Worm (Caenorhabditis elegans) whole organism, L1 larva: Measurements from ENCODE around the gene srlf-3.

Experiments used
- C04F5.9 ChIP-seq: sonication (generic microtip); optimal IDR thresholded peaks from 2 replicates; lab custom pipeline; 2016; ENCODE audit warnings: missing genetic modification characterization, missing compliant biosample characterization
- C16A3.4 ChIP-seq: fragments of 150-350 bp; optimal IDR thresholded peaks from 2 replicates; lab custom pipeline; 2014; ENCODE audit warnings: missing biosample characterization, missing genetic modification characterization
- F16B12.6 ChIP-seq: fragments of 150-350 bp; optimal IDR thresholded peaks from 2 replicates; lab custom pipeline; 2014; ENCODE audit warnings: missing biosample characterization, missing genetic modification characterization
- Y116A8C.19 ChIP-seq: sonication (generic microtip); optimal IDR thresholded peaks from 2 replicates; lab custom pipeline; 2016; ENCODE audit warnings: missing compliant biosample characterization, missing genetic modification characterization, borderline replicate concordance
- ama-1 ChIP-seq: fragments of 150-350 bp; optimal IDR thresholded peaks from 2 replicates; lab custom pipeline; 2014
- ceh-63 ChIP-seq: fragments of 200-800 bp; sonication (Bioruptor generic); optimal IDR thresholded peaks from 2 replicates; lab custom pipeline; 2018; ENCODE audit warnings: mild to moderate bottlenecking, missing genetic modification characterization, missing compliant biosample characterization
- ceh-8 ChIP-seq: fragments of 200-800 bp; sonication (Bioruptor generic); optimal IDR thresholded peaks from 2 replicates; lab custom pipeline; 2018; ENCODE audit warnings: mild to moderate bottlenecking, missing genetic modification characterization, moderate library complexity, missing compliant biosample characterization
- ceh-82 ChIP-seq, 3 experiments: fragments of 150-350 bp in 1 of 3; sonication (generic microtip) in 2 of 3; optimal IDR thresholded peaks; 2 replicates each; lab custom pipeline; 2014 to 2017; ENCODE audit warnings: missing biosample characterization in 3 of 3, missing genetic modification characterization in 3 of 3
- ceh-88 ChIP-seq: fragments of 200-800 bp; sonication (Bioruptor generic); IDR thresholded peaks from 2 replicates; pipeline ENCODE4 v1.3.6; 2022; ENCODE audit warnings: missing genetic modification characterization, missing compliant biosample characterization
- ceh-90 ChIP-seq: sonication (generic microtip); optimal IDR thresholded peaks from 2 replicates; lab custom pipeline; 2016; ENCODE audit warnings: missing genetic modification characterization, missing compliant biosample characterization
- dsc-1 ChIP-seq: sonication (generic microtip); optimal IDR thresholded peaks from 2 replicates; lab custom pipeline; 2016; ENCODE audit warnings: mild to moderate bottlenecking, missing genetic modification characterization, missing compliant biosample characterization
- efl-1 ChIP-seq, 4 experiments: fragments of 150-350 bp; optimal IDR thresholded peaks in 3 of 4; peaks in 1 of 4; 1 replicate in 1 of 4; 2 replicates in 3 of 4; lab custom pipeline; 2014; ENCODE audit warnings: missing biosample characterization in 2 of 4, missing genetic modification characterization in 2 of 4, missing genetic modification reagents in 2 of 4
- egl-13 ChIP-seq: sonication (generic microtip); optimal IDR thresholded peaks from 2 replicates; lab custom pipeline; 2016; ENCODE audit warnings: missing genotype, missing genetic modification reagents, missing genetic modification characterization, missing compliant biosample characterization
- elt-2 ChIP-seq: sonication (generic microtip); optimal IDR thresholded peaks from 2 replicates; lab custom pipeline; 2016; ENCODE audit warnings: missing genetic modification characterization, mild to moderate bottlenecking, inconsistent platforms, missing compliant biosample characterization, missing genetic modification reagents
- elt-3 ChIP-seq, 6 experiments: fragments of 150-350 bp in 1 of 6; sonication (generic microtip); optimal IDR thresholded peaks; 2 replicates each; lab custom pipeline; 2017 to 2018; ENCODE audit warnings: missing biosample characterization in 6 of 6, missing genetic modification characterization in 6 of 6, inconsistent platforms in 1 of 6
- fos-1 ChIP-seq: fragments of 150-350 bp; optimal IDR thresholded peaks from 2 replicates; lab custom pipeline; 2014; ENCODE audit warnings: missing biosample characterization, missing genetic modification characterization
- hpl-2 ChIP-seq: fragments of 150-350 bp; optimal IDR thresholded peaks from 2 replicates; lab custom pipeline; 2014; ENCODE audit warnings: missing biosample characterization, missing genetic modification reagents, missing genetic modification characterization
- irx-1 ChIP-seq: sonication (generic microtip); optimal IDR thresholded peaks from 2 replicates; lab custom pipeline; 2016; ENCODE audit warnings: missing genetic modification characterization, missing compliant biosample characterization
- jun-1 ChIP-seq: fragments of 150-350 bp; optimal IDR thresholded peaks from 2 replicates; lab custom pipeline; 2014; ENCODE audit warnings: missing biosample characterization, missing genetic modification reagents, missing genetic modification characterization
- lin-13 ChIP-seq: fragments of 150-350 bp; optimal IDR thresholded peaks from 2 replicates; lab custom pipeline; 2014; ENCODE audit warnings: missing biosample characterization, missing genetic modification reagents, missing genetic modification characterization
- lin-14 ChIP-seq: fragments of 200-800 bp; sonication (Bioruptor generic); optimal IDR thresholded peaks from 2 replicates; lab custom pipeline; 2018; ENCODE audit warnings: mild to moderate bottlenecking, missing genetic modification characterization, moderate library complexity, missing compliant biosample characterization
- lin-35 ChIP-seq, 2 experiments: fragments of 150-350 bp; optimal IDR thresholded peaks; 2 replicates each; lab custom pipeline; 2014; ENCODE audit warnings: missing biosample characterization in 2 of 2, missing genetic modification characterization in 2 of 2, missing genetic modification reagents in 2 of 2
- lir-3 ChIP-seq: sonication (generic microtip); optimal IDR thresholded peaks from 2 replicates; lab custom pipeline; 2016; ENCODE audit warnings: mild to moderate bottlenecking, missing genetic modification characterization, moderate library complexity, missing compliant biosample characterization; ENCODE audit not compliant: poor library complexity
- lsy-2 ChIP-seq, 2 experiments: fragments of 150-350 bp; optimal IDR thresholded peaks; 2 replicates each; lab custom pipeline; 2014; ENCODE audit warnings: missing biosample characterization in 2 of 2, missing genetic modification characterization in 2 of 2
- mab-9 ChIP-seq: fragments of 200-800 bp; sonication (Bioruptor generic); IDR thresholded peaks from 2 replicates; pipeline ENCODE4 v1.3.6; 2022; ENCODE audit warnings: missing genetic modification reagents, missing genetic modification characterization, missing compliant biosample characterization
- nhr-20 ChIP-seq: sonication (generic microtip); optimal IDR thresholded peaks from 2 replicates; lab custom pipeline; 2016; ENCODE audit warnings: mild to moderate bottlenecking, missing genetic modification characterization, missing compliant biosample characterization
- nhr-237 ChIP-seq: fragments of 150-350 bp; optimal IDR thresholded peaks from 2 replicates; lab custom pipeline; 2014; ENCODE audit warnings: missing biosample characterization, missing genetic modification characterization
- nhr-47 ChIP-seq: sonication (generic microtip); optimal IDR thresholded peaks from 2 replicates; lab custom pipeline; 2016; ENCODE audit warnings: mild to moderate bottlenecking, missing genetic modification characterization, moderate library complexity, missing compliant biosample characterization
- nhr-71 ChIP-seq: sonication (generic microtip); optimal IDR thresholded peaks from 2 replicates; lab custom pipeline; 2016; ENCODE audit warnings: mild to moderate bottlenecking, missing genetic modification characterization, moderate library complexity, missing compliant biosample characterization
- nhr-76 ChIP-seq: sonication (generic microtip); optimal IDR thresholded peaks from 2 replicates; lab custom pipeline; 2017; ENCODE audit warnings: missing biosample characterization, missing genetic modification characterization
- nhr-77 ChIP-seq: fragments of 150-350 bp; optimal IDR thresholded peaks from 2 replicates; lab custom pipeline; 2014; ENCODE audit warnings: missing biosample characterization, missing genetic modification characterization
- nhr-84 ChIP-seq: sonication (generic microtip); optimal IDR thresholded peaks from 2 replicates; lab custom pipeline; 2017; ENCODE audit warnings: missing biosample characterization, missing genetic modification characterization
- nhr-85 ChIP-seq: sonication (generic microtip); peaks from one replicate; lab custom pipeline; 2016; ENCODE audit warnings: missing genetic modification characterization, inconsistent platforms, missing compliant biosample characterization
- nhr-90 ChIP-seq: sonication (generic microtip); optimal IDR thresholded peaks from 2 replicates; lab custom pipeline; 2016; ENCODE audit warnings: mild to moderate bottlenecking, missing genetic modification characterization, missing compliant biosample characterization; ENCODE audit not compliant: poor library complexity
- pag-3 ChIP-seq: sonication (generic microtip); optimal IDR thresholded peaks from 2 replicates; lab custom pipeline; 2017; ENCODE audit warnings: missing genetic modification characterization, mild to moderate bottlenecking, missing compliant biosample characterization, antibody characterized with exemption, borderline replicate concordance; ENCODE audit not compliant: insufficient read depth
- pax-3 ChIP-seq: fragments of 200-800 bp; sonication (Bioruptor generic); optimal IDR thresholded peaks from 2 replicates; lab custom pipeline; 2018; ENCODE audit warnings: mild to moderate bottlenecking, missing genetic modification characterization, moderate library complexity, missing compliant biosample characterization
- rnt-1 ChIP-seq: sonication (generic microtip); optimal IDR thresholded peaks from 2 replicates; lab custom pipeline; 2016; ENCODE audit warnings: mild to moderate bottlenecking, missing genetic modification characterization, moderate library complexity, missing compliant biosample characterization
- skn-1 ChIP-seq: fragments of 150-350 bp; optimal IDR thresholded peaks from 2 replicates; lab custom pipeline; 2014; ENCODE audit warnings: missing biosample characterization, missing genetic modification characterization
- snu-23 ChIP-seq: sonication (generic microtip); optimal IDR thresholded peaks from 2 replicates; lab custom pipeline; 2016; ENCODE audit warnings: missing genetic modification characterization, missing compliant biosample characterization
- sox-4 ChIP-seq: sonication (generic microtip); optimal IDR thresholded peaks from 2 replicates; lab custom pipeline; 2016; ENCODE audit warnings: missing genetic modification characterization, missing compliant biosample characterization
- sptf-1 ChIP-seq: fragments of 150-350 bp; optimal IDR thresholded peaks from 2 replicates; lab custom pipeline; 2014; ENCODE audit warnings: missing biosample characterization, missing genetic modification characterization
- sup-37 ChIP-seq: fragments of 200-800 bp; sonication (Bioruptor generic); optimal IDR thresholded peaks from 2 replicates; lab custom pipeline; 2018; ENCODE audit warnings: mild to moderate bottlenecking, missing genetic modification characterization, missing compliant biosample characterization
- swsn-7 ChIP-seq: sonication (generic microtip); optimal IDR thresholded peaks from 2 replicates; lab custom pipeline; 2016; ENCODE audit warnings: missing genetic modification characterization, missing compliant biosample characterization
- tlp-1 ChIP-seq: fragments of 150-350 bp; optimal IDR thresholded peaks from 2 replicates; lab custom pipeline; 2014; ENCODE audit warnings: missing biosample characterization, missing genetic modification characterization
- unc-86 ChIP-seq: sonication (generic microtip); optimal IDR thresholded peaks from 2 replicates; lab custom pipeline; 2016; ENCODE audit warnings: missing genetic modification characterization, missing compliant biosample characterization
- unc-98 ChIP-seq: fragments of 200-800 bp; sonication (Bioruptor generic); IDR thresholded peaks from 2 replicates; pipeline ENCODE4 v1.3.6; 2022; ENCODE audit warnings: missing genetic modification characterization, missing compliant biosample characterization
- vab-15 ChIP-seq: sonication (generic microtip); optimal IDR thresholded peaks from 2 replicates; lab custom pipeline; 2017; ENCODE audit warnings: missing genotype, mild to moderate bottlenecking, missing genetic modification characterization, missing compliant biosample characterization
- xbp-1 ChIP-seq: sonication (generic microtip); optimal IDR thresholded peaks from 2 replicates; lab custom pipeline; 2016; ENCODE audit warnings: missing genetic modification characterization, missing compliant biosample characterization
- zip-4 ChIP-seq: fragments of 200-800 bp; sonication (Bioruptor generic); optimal IDR thresholded peaks from 2 replicates; lab custom pipeline; 2018; ENCODE audit warnings: mild to moderate bottlenecking, missing genetic modification characterization, moderate library complexity, missing compliant biosample characterization
- ztf-4 ChIP-seq: fragments of 150-350 bp; optimal IDR thresholded peaks from 2 replicates; lab custom pipeline; 2014; ENCODE audit warnings: missing biosample characterization, missing genetic modification characterization

The srlf-3 gene

ce11 chrIV:8510534-8510933 lies 23.3 kb downstream of the srlf-3 start, which contains the start of gene tag-77:
Gene tag-77 (minus strand): TSS chrIV:8510548.
- TF ChIP-seq nhr-47 (no peak), lin-35 (GFP tag; optimal IDR thresholded peaks at IDR 0.05; lab: Kevin White, UChicago) (peak in 1 of 2 experiments; percentile 1), ceh-88 (GFP tag; lab: Robert Waterston, UW) (no peak), efl-1 (optimal IDR thresholded peaks at IDR 0.05; lab: Kevin White, UChicago) (peak; percentile 6 to 51), efl-1 (GFP tag; optimal IDR thresholded peaks at IDR 0.05 in 1 of 2; lab: Kevin White, UChicago) (no peak), elt-3 (tag; optimal IDR thresholded peaks at IDR 0.05; lab: Kevin White, UChicago) (peak in 1 of 6 experiments; percentile 2), dsc-1 (tag; lab: Kevin White, UChicago) (no peak), nhr-77 (no peak), jun-1 (tag; lab: Kevin White, UChicago) (peak; percentile 32), nhr-237 (no peak), elt-2 (tag; lab: Kevin White, UChicago) (no peak), ama-1 (lab: Kevin White, UChicago) (no peak), nhr-71 (tag; lab: Kevin White, UChicago) (no peak), rnt-1 (tag; lab: Kevin White, UChicago) (peak; percentile 14), lin-14 (GFP tag; lab: Kevin White, UChicago) (peak; percentile 27), nhr-90 (peak; percentile 20), fos-1 (peak; percentile 84), nhr-76 (tag; lab: Kevin White, UChicago) (no peak), C04F5.9 (tag; lab: Kevin White, UChicago) (no peak)

- TF ChIP-seq lsy-2 (tag; optimal IDR thresholded peaks at IDR 0.05; lab: Kevin White, UChicago) (peak; percentile 68 to 77), lin-13 (GFP tag; lab: Kevin White, UChicago) (no peak), sptf-1 (tag; lab: Kevin White, UChicago) (no peak), ceh-90 (no peak), C16A3.4 (peak; percentile 55), pax-3 (tag; lab: Kevin White, UChicago) (no peak), nhr-85 (tag; lab: Kevin White, UChicago) (peak; percentile 43), nhr-237 (no peak), F16B12.6 (tag; lab: Kevin White, UChicago) (no peak), tlp-1 (tag; lab: Kevin White, UChicago) (no peak), dsc-1 (tag; lab: Kevin White, UChicago) (peak; percentile 16), vab-15 (peak; percentile 19), elt-3 (tag; optimal IDR thresholded peaks at IDR 0.05; lab: Kevin White, UChicago) (peak in 1 of 6 experiments; percentile 62), unc-98 (no peak), snu-23 (GFP tag; lab: Kevin White, UChicago) (peak; percentile 58), ceh-63 (no peak), efl-1 (optimal IDR thresholded peaks at IDR 0.05; lab: Kevin White, UChicago) (peak; percentile 89), efl-1 (GFP tag; optimal IDR thresholded peaks at IDR 0.05 in 1 of 2; lab: Kevin White, UChicago) (peak; percentile 88 to 98), nhr-84 (tag; lab: Kevin White, UChicago) (no peak), nhr-76 (tag; lab: Kevin White, UChicago) (no peak), unc-86 (no peak), pag-3 (tag; lab: Kevin White, UChicago) (no peak), swsn-7 (tag; lab: Kevin White, UChicago) (no peak), ceh-8 (GFP tag; lab: Kevin White, UChicago) (no peak), egl-13 (tag; lab: Kevin White, UChicago) (no peak), mab-9 (no peak), ztf-4 (no peak), sup-37 (GFP tag; lab: Kevin White, UChicago) (no peak), lin-14 (GFP tag; lab: Kevin White, UChicago) (peak; percentile 42), skn-1 (tag; lab: Kevin White, UChicago) (peak; percentile 33), nhr-20 (tag; lab: Kevin White, UChicago) (peak; percentile 29), Y116A8C.19 (tag; lab: Kevin White, UChicago) (no peak), jun-1 (tag; lab: Kevin White, UChicago) (peak; percentile 17), sox-4 (no peak), fos-1 (no peak), xbp-1 (peak; percentile 43), irx-1 (peak; percentile 11), ceh-82 (tag; optimal IDR thresholded peaks at IDR 0.05; lab: Kevin White, UChicago) (peak in 2 of 3 experiments; percentile 20 to 63), zip-4 (GFP tag; lab: Kevin White, UChicago) (no peak), lir-3 (no peak), hpl-2 (GFP tag; lab: Kevin White, UChicago) (no peak)
Observed at ce11 chrIV:8511056-8511455, 23.8 kb downstream of the srlf-3 start, which contains the start of gene mes-6. Gene mes-6 (plus strand): TSS chrIV:8511284.
